Fruit fly (Drosophila melanogaster) whole organism, embryonic: ENCODE results near the gene CG31650.

Experiments used
- Ada2b ChIP-seq: fragments of 200-800 bp; sonication (Bioruptor generic); IDR thresholded peaks from 2 replicates; pipeline ENCODE4 v1.3.6; 2022; ENCODE audit warnings: missing biosample characterization, missing genetic modification characterization
- Asciz ChIP-seq: fragments of 200-800 bp; sonication (Bioruptor generic); optimal IDR thresholded peaks from 2 replicates; lab custom pipeline; 2017; ENCODE audit warnings: missing biosample characterization, mild to moderate bottlenecking, missing genetic modification characterization, missing genetic modification reagents
- CG1024 ChIP-seq: fragments of 200-800 bp; sonication (Bioruptor generic); IDR thresholded peaks from 2 replicates; pipeline ENCODE4 v1.3.6; 2022; ENCODE audit warnings: missing biosample characterization, missing genetic modification characterization
- CG10274 ChIP-seq: fragments of 200-800 bp; sonication (Bioruptor generic); optimal IDR thresholded peaks from 3 replicates; lab custom pipeline; 2017; ENCODE audit warnings: missing biosample characterization, mild to moderate bottlenecking, missing genetic modification characterization
- CG10321 ChIP-seq: fragments of 200-800 bp; sonication (Bioruptor generic); IDR thresholded peaks from 2 replicates; pipeline ENCODE4 v1.3.6; 2022; ENCODE audit warnings: missing biosample characterization, missing genetic modification characterization
- CG12391 ChIP-seq: fragments of 200-800 bp; sonication (Bioruptor generic); optimal IDR thresholded peaks from 3 replicates; lab custom pipeline; 2018; ENCODE audit warnings: missing biosample characterization, mild to moderate bottlenecking, missing genetic modification characterization, moderate library complexity
- CG12744 ChIP-seq: fragments of 200-800 bp; sonication (Bioruptor generic); optimal IDR thresholded peaks from 2 replicates; lab custom pipeline; 2016; ENCODE audit warnings: missing biosample characterization, missing genetic modification characterization
- CG15011 ChIP-seq: fragments of 200-800 bp; sonication (Bioruptor generic); optimal IDR thresholded peaks from 3 replicates; lab custom pipeline; 2018; ENCODE audit warnings: missing biosample characterization, mild to moderate bottlenecking, missing genetic modification characterization
- CG16779 ChIP-seq: fragments of 200-800 bp; sonication (Bioruptor generic); IDR thresholded peaks from 2 replicates; pipeline ENCODE4 v1.3.6; 2022; ENCODE audit warnings: missing biosample characterization, missing genetic modification characterization
- CG17912 ChIP-seq: fragments of 200-800 bp; sonication (Bioruptor generic); optimal IDR thresholded peaks from 2 replicates; lab custom pipeline; 2018; ENCODE audit warnings: missing biosample characterization, mild to moderate bottlenecking, missing genetic modification characterization
- CG31441 ChIP-seq: fragments of 200-800 bp; sonication (Bioruptor generic); IDR thresholded peaks from 2 replicates; pipeline ENCODE4 v1.3.6; 2022; ENCODE audit warnings: missing biosample characterization, missing genetic modification characterization
- CG3163 ChIP-seq: fragments of 200-800 bp; sonication (Bioruptor generic); optimal IDR thresholded peaks from 3 replicates; lab custom pipeline; 2016; ENCODE audit warnings: missing biosample characterization, missing genetic modification characterization
- CG4328 ChIP-seq: fragments of 200-800 bp; sonication (Bioruptor generic); optimal IDR thresholded peaks from 3 replicates; lab custom pipeline; 2017; ENCODE audit warnings: missing biosample characterization, missing genetic modification reagents, missing genetic modification characterization
- CG4424 ChIP-seq: fragments of 200-800 bp; sonication (Bioruptor generic); optimal IDR thresholded peaks from 3 replicates; lab custom pipeline; 2016; ENCODE audit warnings: missing biosample characterization, missing genetic modification characterization
- CG5245 ChIP-seq: fragments of 200-800 bp; sonication (Bioruptor generic); optimal IDR thresholded peaks from 3 replicates; lab custom pipeline; 2016; ENCODE audit warnings: missing biosample characterization, missing genetic modification characterization
- CG5953 ChIP-seq: fragments of 200-800 bp; sonication (Bioruptor generic); IDR thresholded peaks from 2 replicates; pipeline ENCODE4 v1.3.6; 2022; ENCODE audit warnings: missing biosample characterization, missing genetic modification characterization
- CG6175 ChIP-seq: fragments of 200-800 bp; sonication (Bioruptor generic); IDR thresholded peaks from 3 replicates; pipeline ENCODE4 v1.3.6; 2022; ENCODE audit warnings: missing biosample characterization, missing genetic modification characterization
- CG8359 ChIP-seq: fragments of 200-800 bp; sonication (Bioruptor generic); optimal IDR thresholded peaks from 2 replicates; lab custom pipeline; 2017; ENCODE audit warnings: missing biosample characterization, mild to moderate bottlenecking, missing genetic modification characterization, borderline replicate concordance
- D ChIP-seq, 2 experiments: fragments of 200-800 bp in 1 of 2; fragments of >200 bp in 1 of 2; sonication (Bioruptor generic) in 1 of 2; optimal IDR thresholded peaks; 2 replicates in 1 of 2; 3 replicates in 1 of 2; lab custom pipeline; 2017; ENCODE audit warnings: mild to moderate bottlenecking in 1 of 2, missing biosample characterization in 1 of 2, missing genetic modification characterization in 1 of 2, missing genetic modification reagents in 1 of 2
- D19B ChIP-seq: fragments of 200-800 bp; sonication (Bioruptor generic); optimal IDR thresholded peaks from 2 replicates; lab custom pipeline; 2017; ENCODE audit warnings: missing biosample characterization, mild to moderate bottlenecking, missing genetic modification characterization
- Deaf1 ChIP-seq: fragments of 200-800 bp; optimal IDR thresholded peaks from 3 replicates; lab custom pipeline; 2019; ENCODE audit warnings: missing biosample characterization, mild to moderate bottlenecking, missing genetic modification characterization, moderate library complexity
- Ets65A ChIP-seq: fragments of 200-800 bp; sonication (Bioruptor generic); peaks from one replicate; lab custom pipeline; 2016; ENCODE audit warnings: missing biosample characterization, missing genetic modification characterization
- GATAe ChIP-seq: fragments of 200-800 bp; sonication (Bioruptor generic); conservative IDR thresholded peaks from 2 replicates; pipeline ENCODE4 v1.3.6; 2022; ENCODE audit warnings: missing biosample characterization, missing genetic modification characterization
- Hand ChIP-seq: fragments of 200-800 bp; sonication (Bioruptor generic); optimal IDR thresholded peaks from 2 replicates; lab custom pipeline; 2017; ENCODE audit warnings: mild to moderate bottlenecking, missing biosample characterization, missing genetic modification reagents, missing genetic modification characterization
- Hr39 ChIP-seq: fragments of >200 bp; optimal IDR thresholded peaks from 2 replicates; lab custom pipeline; 2017
- Kr ChIP-seq: fragments of 200-800 bp; sonication (Bioruptor generic); optimal IDR thresholded peaks from 2 replicates; lab custom pipeline; 2017; ENCODE audit warnings: missing biosample characterization, mild to moderate bottlenecking, missing genetic modification characterization
- MBD-R2 ChIP-seq: fragments of 200-800 bp; sonication (Bioruptor generic); IDR thresholded peaks from 2 replicates; pipeline ENCODE4 v1.3.6; 2022; ENCODE audit warnings: missing biosample characterization, missing genetic modification characterization
- PHDP ChIP-seq: fragments of 200-800 bp; sonication (Bioruptor generic); optimal IDR thresholded peaks from 3 replicates; lab custom pipeline; 2018; ENCODE audit warnings: missing biosample characterization, mild to moderate bottlenecking, missing genetic modification characterization, moderate library complexity
- Taf1 ChIP-seq: fragments of 200-800 bp; sonication (Bioruptor generic); IDR thresholded peaks from 2 replicates; pipeline ENCODE4 v1.3.6; 2022; ENCODE audit warnings: missing biosample characterization, missing genetic modification characterization
- Tbp ChIP-seq: fragments of >200 bp; optimal IDR thresholded peaks from 2 replicates; lab custom pipeline; 2018; ENCODE audit warnings: missing biosample characterization, missing genetic modification characterization
- ac ChIP-seq: fragments of 200-800 bp; sonication (Bioruptor generic); optimal IDR thresholded peaks from 3 replicates; lab custom pipeline; 2017; ENCODE audit warnings: missing biosample characterization, mild to moderate bottlenecking, missing genetic modification characterization
- al ChIP-seq: fragments of 200-800 bp; sonication (Bioruptor generic); IDR thresholded peaks from 2 replicates; pipeline ENCODE4 v1.3.6; 2022; ENCODE audit warnings: missing biosample characterization, missing genetic modification characterization
- ase ChIP-seq: fragments of 200-800 bp; sonication (Bioruptor generic); IDR thresholded peaks from 3 replicates; pipeline ENCODE4 v1.3.6; 2022; ENCODE audit warnings: missing biosample characterization, missing genetic modification characterization
- bbx ChIP-seq: fragments of 200-800 bp; sonication (Bioruptor generic); IDR thresholded peaks from 2 replicates; pipeline ENCODE4 v1.3.6; 2022; ENCODE audit warnings: missing biosample characterization, missing genetic modification characterization; ENCODE audit not compliant: partially characterized antibody
- cg ChIP-seq: fragments of 200-800 bp; sonication (Bioruptor generic); optimal IDR thresholded peaks from 3 replicates; lab custom pipeline; 2019; ENCODE audit warnings: missing biosample characterization, mild to moderate bottlenecking, missing genetic modification characterization, moderate library complexity
- dpn ChIP-seq, 2 experiments: fragments of 200-800 bp; sonication (Bioruptor generic); optimal IDR thresholded peaks; 3 replicates each; lab custom pipeline; 2016; ENCODE audit warnings: missing biosample characterization in 2 of 2, missing genetic modification characterization in 2 of 2
- eve ChIP-seq, 2 experiments: fragments of >200 bp; optimal IDR thresholded peaks; 2 replicates each; lab custom pipeline; 2017; ENCODE audit warnings: missing biosample characterization in 2 of 2, missing genetic modification characterization in 2 of 2
- gro ChIP-seq: fragments of 200-800 bp; sonication (Bioruptor generic); optimal IDR thresholded peaks from 2 replicates; lab custom pipeline; 2016; ENCODE audit warnings: missing biosample characterization, missing genetic modification characterization
- h ChIP-seq: fragments of >200 bp; optimal IDR thresholded peaks from 2 replicates; lab custom pipeline; 2017
- ind ChIP-seq: fragments of 200-800 bp; sonication (Bioruptor generic); optimal IDR thresholded peaks from 3 replicates; lab custom pipeline; 2016; ENCODE audit warnings: missing biosample characterization, missing genetic modification characterization
- lola ChIP-seq, 3 experiments: fragments of >200 bp in 2 of 3; fragments of 200-800 bp in 1 of 3; sonication (Bioruptor generic) in 1 of 3; optimal IDR thresholded peaks; 2 replicates each; lab custom pipeline; 2017 to 2019; ENCODE audit warnings: missing biosample characterization in 3 of 3, missing genetic modification characterization in 3 of 3, mild to moderate bottlenecking in 1 of 3, moderate library complexity in 1 of 3
- maf-S ChIP-seq: fragments of 200-800 bp; sonication (Bioruptor generic); optimal IDR thresholded peaks from 2 replicates; lab custom pipeline; 2016; ENCODE audit warnings: missing biosample characterization, missing genetic modification characterization
- sima ChIP-seq: fragments of 200-800 bp; sonication (Bioruptor generic); optimal IDR thresholded peaks from 2 replicates; lab custom pipeline; 2016; ENCODE audit warnings: missing biosample characterization, missing genetic modification characterization
- sna ChIP-seq: fragments of 200-800 bp; sonication (Bioruptor generic); IDR thresholded peaks from 2 replicates; pipeline ENCODE4 v1.3.6; 2022; ENCODE audit warnings: missing biosample characterization, missing genetic modification characterization; ENCODE audit not compliant: partially characterized antibody
- sqz ChIP-seq: fragments of 200-800 bp; sonication (Bioruptor generic); optimal IDR thresholded peaks from 3 replicates; lab custom pipeline; 2018; ENCODE audit warnings: missing biosample characterization, mild to moderate bottlenecking, missing genetic modification characterization
- tap ChIP-seq: fragments of 200-800 bp; optimal IDR thresholded peaks from 3 replicates; lab custom pipeline; 2019; ENCODE audit warnings: missing biosample characterization, mild to moderate bottlenecking, missing genetic modification characterization, moderate library complexity
- toy ChIP-seq: fragments of 200-800 bp; sonication (Bioruptor generic); IDR thresholded peaks from 2 replicates; pipeline ENCODE4 v1.3.6; 2022; ENCODE audit warnings: missing biosample characterization, missing genetic modification characterization
- ttk ChIP-seq: fragments of 200-800 bp; sonication (Bioruptor generic); IDR thresholded peaks from 2 replicates; pipeline ENCODE4 v2.1.2; 2022; ENCODE audit warnings: missing biosample characterization, missing genetic modification characterization
- wek ChIP-seq: fragments of 200-800 bp; sonication (Bioruptor generic); optimal IDR thresholded peaks from 3 replicates; lab custom pipeline; 2018; ENCODE audit warnings: missing biosample characterization, mild to moderate bottlenecking, missing genetic modification characterization, moderate library complexity
- yki ChIP-seq: fragments of >200 bp; optimal IDR thresholded peaks from 3 replicates; lab custom pipeline; 2018
- zfh2 ChIP-seq: fragments of 200-800 bp; sonication (Bioruptor generic); optimal IDR thresholded peaks from 2 replicates; lab custom pipeline; 2016; ENCODE audit warnings: missing biosample characterization, missing genetic modification characterization

Gene CG31650

dm6 chr2L:5000919-5001581 lies 43.5 kb downstream of the CG31650 start (continued):
- peak; percentile 57 for TF ChIP-seq D (optimal IDR thresholded peaks at IDR 0.05; lab: Kevin White, UChicago)
- no peak for TF ChIP-seq D (GFP tag; optimal IDR thresholded peaks at IDR 0.05; lab: Kevin White, UChicago)
- TF ChIP-seq CG15011 (GFP tag; lab: Kevin White, UChicago): no peak
- TF ChIP-seq CG12744: no peak
- no peak; the same call in 1 of the 2 replicates for TF ChIP-seq GATAe (GFP tag; lab: Robert Waterston, UW)
- TF ChIP-seq CG31441: no peak
- no peak for TF ChIP-seq tap (tag; lab: Kevin White, UChicago)
- TF ChIP-seq PHDP (tag; lab: Kevin White, UChicago): no peak
- no peak for TF ChIP-seq ind
- no peak for TF ChIP-seq CG16779
- TF ChIP-seq Tbp: no peak
- TF ChIP-seq MBD-R2 (GFP tag; lab: Robert Waterston, UW): peak; percentile 47; the same call in 1 of the 2 replicates
- TF ChIP-seq CG3163 (GFP tag; lab: Kevin White, UChicago): no peak
- TF ChIP-seq toy: no peak
- TF ChIP-seq eve (GFP tag; optimal IDR thresholded peaks at IDR 0.05; lab: Kevin White, UChicago): peak in 1 of 2 experiments; percentile 44
- TF ChIP-seq wek: no peak
- TF ChIP-seq Hr39 (lab: Kevin White, UChicago): no peak
- no peak for TF ChIP-seq Asciz (GFP tag; lab: Kevin White, UChicago)
- no peak; the same call in 2 of the 3 replicates for TF ChIP-seq CG6175 (GFP tag; lab: Robert Waterston, UW)
- TF ChIP-seq Deaf1 (tag; lab: Kevin White, UChicago): no peak
- no peak for TF ChIP-seq cg
- TF ChIP-seq CG4328: no peak
- TF ChIP-seq sima (GFP tag; lab: Kevin White, UChicago): no peak
- TF ChIP-seq lola (GFP tag; optimal IDR thresholded peaks at IDR 0.05; lab: Kevin White, UChicago): peak in 1 of 3 experiments; percentile 55
- no peak for TF ChIP-seq CG10274
- TF ChIP-seq maf-S (GFP tag; lab: Kevin White, UChicago): no peak
- peak; percentile 73 for TF ChIP-seq Ets65A (GFP tag; lab: Kevin White, UChicago)
- TF ChIP-seq sqz (GFP tag; lab: Kevin White, UChicago): no peak
- TF ChIP-seq ttk: no peak; the same call in 1 of the 2 replicates
- TF ChIP-seq CG17912 (GFP tag; lab: Kevin White, UChicago): no peak
- peak; percentile 13; the same call in 1 of the 2 replicates for TF ChIP-seq bbx (GFP tag; lab: Robert Waterston, UW)
- TF ChIP-seq sna (GFP tag; lab: Robert Waterston, UW): no peak
- peak; percentile 52; the same call in 1 of the 2 replicates for TF ChIP-seq CG5953
- no peak for TF ChIP-seq Hand (GFP tag; lab: Kevin White, UChicago)
- TF ChIP-seq dpn (GFP tag; optimal IDR thresholded peaks at IDR 0.05; lab: Kevin White, UChicago): peak in 1 of 2 experiments; percentile 4
- no peak for TF ChIP-seq CG12391
- no peak for TF ChIP-seq CG8359
- no peak for TF ChIP-seq CG4424
- TF ChIP-seq D19B (GFP tag; lab: Kevin White, UChicago): no peak
- no peak for TF ChIP-seq Kr (GFP tag; lab: Kevin White, UChicago)
- TF ChIP-seq zfh2 (GFP tag; lab: Kevin White, UChicago): no peak
- TF ChIP-seq Ada2b (GFP tag; lab: Robert Waterston, UW): peak; percentile 56; the same call in 1 of the 2 replicates
- TF ChIP-seq CG10321 (GFP tag; lab: Robert Waterston, UW): peak; percentile 75
- peak; percentile 52 for TF ChIP-seq Taf1 (GFP tag; lab: Robert Waterston, UW)
- TF ChIP-seq ac (GFP tag; lab: Kevin White, UChicago): no peak
- TF ChIP-seq CG5245 (GFP tag; lab: Kevin White, UChicago): no peak
- TF ChIP-seq CG1024: 0 out of 2 replicates have a peak, but pooled peaks have one; percentile 11
- TF ChIP-seq ase (GFP tag; lab: Robert Waterston, UW): peak; percentile 44; the same call in 2 of the 3 replicates
- no peak for TF ChIP-seq h (lab: Kevin White, UChicago)
- TF ChIP-seq yki: peak; percentile 21
- 0 out of 2 replicates have a peak, but pooled peaks have one; percentile 25 for TF ChIP-seq al (GFP tag; lab: Robert Waterston, UW)
- no peak for TF ChIP-seq gro (GFP tag; lab: Kevin White, UChicago)
